Worm (Caenorhabditis elegans): ENCODE results near the gene Y116A8B.4.

- TF ChIP-seq gei-17 (GFP tag; optimal IDR thresholded peaks at IDR 0.05) (no peak), dpl-1 (GFP tag; optimal IDR thresholded peaks at IDR 0.05) (no peak), T07F8.4 (tag; optimal IDR thresholded peaks at IDR 0.05) (no peak), pha-4 (tag; optimal IDR thresholded peaks at IDR 0.05) (no peak), ama-1 (optimal IDR thresholded peaks at IDR 0.05) (no peak), ama-1 (GFP tag; optimal IDR thresholded peaks at IDR 0.05) (no peak), sea-2 (GFP tag; IDR thresholded peaks at IDR 0.05) (no peak), ztf-26 (tag; optimal IDR thresholded peaks at IDR 0.05) (no peak)
These were observed 44.0 kb upstream of the Y116A8B.4 start for ce11 chrIV:17179565-17179964.

All from whole organism, young adult.